Fruit fly (Drosophila melanogaster): Measurements from ENCODE around the gene CadN2.

CadN2 gene

DNA sequence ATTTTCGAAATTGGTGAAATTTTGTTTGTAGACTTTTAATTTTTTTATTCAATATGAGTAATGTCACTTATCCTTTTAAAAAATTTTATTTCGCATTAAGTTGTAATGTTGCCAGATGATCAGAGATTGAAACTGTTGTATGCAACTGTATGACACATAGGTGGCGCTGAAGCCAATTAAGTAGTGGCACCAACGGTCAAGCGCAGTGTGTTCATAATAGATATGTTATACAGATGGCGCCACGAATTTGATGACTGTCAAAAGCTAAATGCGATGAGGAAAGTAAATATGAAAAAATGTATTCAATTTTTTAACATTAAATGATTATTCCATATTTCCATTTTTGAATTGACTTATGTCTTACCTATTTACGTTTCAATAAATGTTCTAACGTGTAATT lies 90.4 kb downstream of the CadN2 start (continued):
- TF ChIP-seq Gsc (GFP tag; IDR thresholded peaks at IDR 0.05), result no peak
- no peak for TF ChIP-seq CG15073 (GFP tag; optimal IDR thresholded peaks at IDR 0.05)
- TF ChIP-seq vfl (GFP tag; optimal IDR thresholded peaks at IDR 0.05), result no peak
- TF ChIP-seq CG9817 (tag; optimal IDR thresholded peaks at IDR 0.05), result peak; percentile 64
- no peak for TF ChIP-seq CG11093 (GFP tag; IDR thresholded peaks at IDR 0.05)
- no peak for TF ChIP-seq Nf-YB (GFP tag; optimal IDR thresholded peaks at IDR 0.05)
- TF ChIP-seq CG6689 (GFP tag; IDR thresholded peaks at IDR 0.05), result no peak
- TF ChIP-seq nerfin-1 (tag; optimal IDR thresholded peaks at IDR 0.05), result no peak
- TF ChIP-seq CG4730 (GFP tag; IDR thresholded peaks at IDR 0.05), result no peak
- TF ChIP-seq Atf-2 (GFP tag; optimal IDR thresholded peaks at IDR 0.05), result no peak
- peak; percentile 25 for TF ChIP-seq Dp (GFP tag; optimal IDR thresholded peaks at IDR 0.05)
- TF ChIP-seq wor (GFP tag; IDR thresholded peaks at IDR 0.05), result no peak
- TF ChIP-seq Hmx (GFP tag; optimal IDR thresholded peaks at IDR 0.05), result no peak
- TF ChIP-seq Tbp (GFP tag; optimal IDR thresholded peaks at IDR 0.05), result no peak
- TF ChIP-seq Dip2 (GFP tag; IDR thresholded peaks at IDR 0.05), result peak; percentile 97
- no peak for TF ChIP-seq Oaz (GFP tag; IDR thresholded peaks at IDR 0.05)
- peak; percentile 58 for TF ChIP-seq CG13624 (GFP tag; optimal IDR thresholded peaks at IDR 0.05)
- no peak for TF ChIP-seq sim (GFP tag; IDR thresholded peaks at IDR 0.05)
- TF ChIP-seq shn (GFP tag; optimal IDR thresholded peaks at IDR 0.05), result no peak
- no peak for TF ChIP-seq CG12744 (GFP tag; optimal IDR thresholded peaks at IDR 0.05)
- no peak for TF ChIP-seq CG16813 (GFP tag; IDR thresholded peaks at IDR 0.05; ENCODE audit: partially characterized antibody)
- TF ChIP-seq CG4404 (GFP tag; IDR thresholded peaks at IDR 0.05), result no peak
- no peak for TF ChIP-seq tap (tag; optimal IDR thresholded peaks at IDR 0.05)
- no peak for TF ChIP-seq Meics (GFP tag; optimal IDR thresholded peaks at IDR 0.05)
- TF ChIP-seq CG6254 (GFP tag; optimal IDR thresholded peaks at IDR 0.05), result no peak
- TF ChIP-seq CG11456 (GFP tag; IDR thresholded peaks at IDR 0.05), result peak; percentile 84
- TF ChIP-seq CG2712 (tag; optimal IDR thresholded peaks at IDR 0.05), result no peak
- TF ChIP-seq CG10366 (GFP tag; IDR thresholded peaks at IDR 0.05), result peak; percentile 24; the same call in 1 of the 2 replicates
- no peak for TF ChIP-seq ind (GFP tag; optimal IDR thresholded peaks at IDR 0.05)
- TF ChIP-seq run (tag; optimal IDR thresholded peaks at IDR 0.05), result no peak
- TF ChIP-seq E2f2 (GFP tag; IDR thresholded peaks at IDR 0.05), result peak; percentile 37
- no peak for TF ChIP-seq CG17385 (GFP tag; optimal IDR thresholded peaks at IDR 0.05)
- TF ChIP-seq sima (GFP tag; optimal IDR thresholded peaks at IDR 0.05), result no peak
- peak; percentile 8 for TF ChIP-seq zen (tag; optimal IDR thresholded peaks at IDR 0.05)
- TF ChIP-seq croc (GFP tag; conservative IDR thresholded peaks at IDR 0.05), result no peak
- TF ChIP-seq dan (GFP tag; IDR thresholded peaks at IDR 0.05), result no peak
- no peak for TF ChIP-seq B-H1 (GFP tag; IDR thresholded peaks at IDR 0.05)
- no peak for TF ChIP-seq CG30020 (tag; optimal IDR thresholded peaks at IDR 0.05)
- no peak for TF ChIP-seq Bgb (GFP tag; IDR thresholded peaks at IDR 0.05; ENCODE audit: partially characterized antibody)
- TF ChIP-seq CG12236 (GFP tag; optimal IDR thresholded peaks at IDR 0.05), result no peak
- no peak for TF ChIP-seq CG7928 (GFP tag; optimal IDR thresholded peaks at IDR 0.05)
- no peak for TF ChIP-seq slp2 (GFP tag; optimal IDR thresholded peaks at IDR 0.05)
- no peak for TF ChIP-seq CG10147 (GFP tag; optimal IDR thresholded peaks at IDR 0.05)
- TF ChIP-seq CG6272 (GFP tag; IDR thresholded peaks at IDR 0.05), result no peak
- no peak for TF ChIP-seq Dip3 (GFP tag; optimal IDR thresholded peaks at IDR 0.05)
- TF ChIP-seq sc (optimal IDR thresholded peaks at IDR 0.05), result no peak
- TF ChIP-seq sc (GFP tag; optimal IDR thresholded peaks at IDR 0.05), result no peak
- no peak for TF ChIP-seq nerfin-2 (GFP tag; IDR thresholded peaks at IDR 0.05; ENCODE audit: partially characterized antibody)
- no peak for TF ChIP-seq CG12104 (GFP tag; optimal IDR thresholded peaks at IDR 0.05)
- TF ChIP-seq sob (GFP tag; IDR thresholded peaks at IDR 0.05), result peak; percentile 32; the same call in 1 of the 2 replicates
- no peak for TF ChIP-seq sug (tag; optimal IDR thresholded peaks at IDR 0.05)
- no peak for TF ChIP-seq CG8944 (GFP tag; optimal IDR thresholded peaks at IDR 0.05)
- no peak for TF ChIP-seq gcm (GFP tag; optimal IDR thresholded peaks at IDR 0.05)
- TF ChIP-seq sens (GFP tag), result no peak

Data from whole organism, embryonic.